Worm (Caenorhabditis elegans) whole organism, midembryonic: Measurements from ENCODE around the gene F54H12.8.

Experiments used
- T22C8.4 ChIP-seq: fragments of 200-800 bp; sonication (Bioruptor generic); IDR thresholded peaks from 2 replicates; pipeline ENCODE4 v1.3.6; 2022; ENCODE audit warnings: missing genetic modification characterization, missing compliant biosample characterization
- flt-1 ChIP-seq: fragments of 200-800 bp; sonication (Bioruptor generic); IDR thresholded peaks from 2 replicates; pipeline ENCODE4 v1.3.6; 2022; ENCODE audit warnings: missing genetic modification characterization, missing compliant biosample characterization
- klf-2 ChIP-seq: fragments of 200-800 bp; sonication (Bioruptor generic); conservative IDR thresholded peaks from 2 replicates; pipeline ENCODE4 v1.3.6; 2022; ENCODE audit warnings: missing genetic modification reagents, missing genetic modification characterization, missing compliant biosample characterization
- med-1 ChIP-seq: sonication (generic microtip); optimal IDR thresholded peaks from 2 replicates; lab custom pipeline; 2017; ENCODE audit warnings: missing genetic modification characterization, mild to moderate bottlenecking, missing compliant biosample characterization, antibody characterized with exemption, missing genetic modification reagents; ENCODE audit not compliant: insufficient read depth
- ref-1 ChIP-seq: fragments of 200-800 bp; sonication (Bioruptor generic); conservative IDR thresholded peaks from 2 replicates; pipeline ENCODE4 v1.3.6; 2022; ENCODE audit warnings: missing genetic modification reagents, missing genetic modification characterization, missing compliant biosample characterization
- tab-1 ChIP-seq: fragments of 200-800 bp; sonication (Bioruptor generic); IDR thresholded peaks from 2 replicates; pipeline ENCODE4 v1.3.6; 2022; ENCODE audit warnings: missing genetic modification characterization, missing compliant biosample characterization
- ztf-23 ChIP-seq: fragments of 200-800 bp; sonication (Bioruptor generic); IDR thresholded peaks from 2 replicates; pipeline ENCODE4 v1.3.6; 2022; ENCODE audit warnings: missing genetic modification reagents, missing genetic modification characterization, missing compliant biosample characterization
- ztf-29 ChIP-seq: fragments of 200-800 bp; sonication (Bioruptor generic); IDR thresholded peaks from 2 replicates; pipeline ENCODE4 v1.3.6; 2022; ENCODE audit warnings: missing genetic modification reagents, missing genetic modification characterization, missing compliant biosample characterization

DNA sequence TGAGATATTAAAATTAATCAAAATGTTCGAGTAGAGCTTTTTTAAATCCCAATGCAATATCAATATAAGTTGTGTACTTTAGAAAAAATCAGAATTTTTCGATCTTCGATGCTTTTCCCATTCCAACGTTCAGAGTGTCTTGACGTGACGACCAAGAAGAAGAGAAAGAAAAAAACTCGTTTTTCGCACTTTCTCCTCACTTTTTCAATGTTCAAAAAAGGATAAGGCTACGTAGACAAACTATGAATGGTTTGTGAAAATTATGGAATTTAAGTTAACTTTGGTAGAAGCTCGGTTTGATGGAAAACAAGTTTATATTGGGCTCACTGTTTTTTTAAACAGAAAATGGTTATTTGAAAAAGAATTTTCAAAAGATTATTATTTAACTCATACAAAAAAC is 21.3 kb downstream of the F54H12.8 start:
- TF ChIP-seq tab-1 (GFP tag; lab: Robert Waterston, UW) (no peak), ztf-23 (no peak), ztf-29 (no peak), T22C8.4 (GFP tag; lab: Robert Waterston, UW) (no peak), ref-1 (GFP tag; lab: Robert Waterston, UW) (no peak), med-1 (GFP tag; lab: Kevin White, UChicago) (no peak), klf-2 (GFP tag; lab: Robert Waterston, UW) (no peak), flt-1 (GFP tag; lab: Robert Waterston, UW) (no peak)
